Worm (Caenorhabditis elegans) whole organism, L3 larva: ENCODE data around the gene pir-2.

Experiments used
- R02D3.7 ChIP-seq: fragments of 150-350 bp; optimal IDR thresholded peaks from 2 replicates; lab custom pipeline; 2014; ENCODE audit warnings: missing biosample characterization, missing genetic modification characterization
- ama-1 ChIP-seq: fragments of 150-350 bp; optimal IDR thresholded peaks from 2 replicates; lab custom pipeline; 2018
- ceh-82 ChIP-seq: fragments of 150-350 bp; optimal IDR thresholded peaks from 2 replicates; lab custom pipeline; 2014; ENCODE audit warnings: missing biosample characterization, missing genetic modification characterization
- ceh-9 ChIP-seq: sonication (generic microtip); optimal IDR thresholded peaks from 2 replicates; lab custom pipeline; 2018; ENCODE audit warnings: missing biosample characterization, missing genetic modification characterization
- daf-12 ChIP-seq: fragments of 150-350 bp; optimal IDR thresholded peaks from 2 replicates; lab custom pipeline; 2014; ENCODE audit warnings: missing biosample characterization, missing genetic modification reagents, missing genetic modification characterization
- egl-27 ChIP-seq: sonication (generic microtip); optimal IDR thresholded peaks from 4 replicates; lab custom pipeline; 2017; ENCODE audit warnings: missing biosample characterization, missing genetic modification reagents, missing genetic modification characterization
- elt-2 ChIP-seq: sonication (generic microtip); optimal IDR thresholded peaks from 2 replicates; lab custom pipeline; 2016; ENCODE audit warnings: missing genetic modification reagents, mild to moderate bottlenecking, missing genetic modification characterization, missing compliant biosample characterization
- eor-1 ChIP-seq, 2 experiments: fragments of 150-350 bp; optimal IDR thresholded peaks; 2 replicates each; lab custom pipeline; 2014 to 2018; ENCODE audit warnings: missing biosample characterization in 2 of 2, missing genetic modification characterization in 2 of 2
- fkh-10 ChIP-seq: sonication (generic microtip); optimal IDR thresholded peaks from 2 replicates; lab custom pipeline; 2017; ENCODE audit warnings: missing biosample characterization, missing genetic modification reagents, missing genetic modification characterization
- hmg-11 ChIP-seq: sonication (generic microtip); optimal IDR thresholded peaks from 2 replicates; lab custom pipeline; 2016; ENCODE audit warnings: missing genetic modification characterization, missing compliant biosample characterization
- jun-1 ChIP-seq: fragments of 150-350 bp; optimal IDR thresholded peaks from 2 replicates; lab custom pipeline; 2014; ENCODE audit warnings: missing biosample characterization, missing genetic modification reagents, missing genetic modification characterization
- lin-15B ChIP-seq: fragments of 150-350 bp; optimal IDR thresholded peaks from 2 replicates; lab custom pipeline; 2014; ENCODE audit warnings: missing biosample characterization, missing genetic modification characterization
- lin-39 ChIP-seq: fragments of 150-350 bp; optimal IDR thresholded peaks from 2 replicates; lab custom pipeline; 2018; ENCODE audit warnings: missing biosample characterization, missing genetic modification reagents, missing genetic modification characterization
- lsy-12 ChIP-seq: sonication (generic microtip); optimal IDR thresholded peaks from 2 replicates; lab custom pipeline; 2016; ENCODE audit warnings: mild to moderate bottlenecking, missing genetic modification characterization, missing compliant biosample characterization
- mdl-1 ChIP-seq: fragments of 150-350 bp; optimal IDR thresholded peaks from 2 replicates; lab custom pipeline; 2014; ENCODE audit warnings: missing biosample characterization, missing genetic modification characterization
- mml-1 ChIP-seq: fragments of 150-350 bp; sonication (generic microtip); optimal IDR thresholded peaks from 3 replicates; lab custom pipeline; 2014; ENCODE audit warnings: missing biosample characterization, missing genetic modification characterization
- nfya-1 ChIP-seq: sonication (generic microtip); optimal IDR thresholded peaks from 2 replicates; lab custom pipeline; 2017; ENCODE audit warnings: missing genetic modification characterization, mild to moderate bottlenecking, missing compliant biosample characterization, antibody characterized with exemption, moderate library complexity; ENCODE audit not compliant: insufficient read depth
- nhr-11 ChIP-seq: fragments of 150-350 bp; optimal IDR thresholded peaks from 2 replicates; lab custom pipeline; 2014; ENCODE audit warnings: missing biosample characterization, missing genetic modification characterization
- nhr-23 ChIP-seq: fragments of 150-350 bp; optimal IDR thresholded peaks from 2 replicates; lab custom pipeline; 2014; ENCODE audit warnings: missing biosample characterization, missing genetic modification reagents, missing genetic modification characterization
- nhr-237 ChIP-seq: fragments of 150-350 bp; optimal IDR thresholded peaks from 2 replicates; lab custom pipeline; 2014; ENCODE audit warnings: missing biosample characterization, missing genetic modification characterization
- nhr-25 ChIP-seq: sonication (generic microtip); optimal IDR thresholded peaks from 2 replicates; lab custom pipeline; 2017; ENCODE audit warnings: missing biosample characterization, missing genetic modification characterization
- nhr-43 ChIP-seq: sonication (generic microtip); optimal IDR thresholded peaks from 2 replicates; lab custom pipeline; 2016; ENCODE audit warnings: mild to moderate bottlenecking, missing genetic modification characterization, missing compliant biosample characterization; ENCODE audit not compliant: poor library complexity, severe bottlenecking
- nhr-76 ChIP-seq: fragments of 150-350 bp; sonication (generic microtip); optimal IDR thresholded peaks from 5 replicates; lab custom pipeline; 2014; ENCODE audit warnings: missing biosample characterization, missing genetic modification characterization
- pha-4 ChIP-seq: fragments of 150-350 bp; optimal IDR thresholded peaks from 2 replicates; lab custom pipeline; 2014; ENCODE audit warnings: missing biosample characterization, missing genetic modification reagents, missing genetic modification characterization
- pqm-1 ChIP-seq: fragments of 150-350 bp; optimal IDR thresholded peaks from 2 replicates; lab custom pipeline; 2017; ENCODE audit warnings: missing biosample characterization, missing genetic modification characterization, inconsistent platforms
- snpc-4 ChIP-seq: fragments of 150-350 bp; optimal IDR thresholded peaks from 2 replicates; lab custom pipeline; 2014; ENCODE audit warnings: missing biosample characterization, missing genetic modification characterization
- tbx-2 ChIP-seq: sonication (generic microtip); optimal IDR thresholded peaks from 2 replicates; lab custom pipeline; 2016; ENCODE audit warnings: mild to moderate bottlenecking, missing genetic modification characterization, missing compliant biosample characterization
- unc-62 ChIP-seq: fragments of 150-350 bp; sonication (generic microtip); optimal IDR thresholded peaks from 4 replicates; lab custom pipeline; 2014; ENCODE audit warnings: missing biosample characterization, missing genetic modification reagents, missing genetic modification characterization
- zag-1 ChIP-seq: fragments of 150-350 bp; optimal IDR thresholded peaks from 2 replicates; lab custom pipeline; 2014; ENCODE audit warnings: missing biosample characterization, missing genetic modification characterization
- ztf-11 ChIP-seq: fragments of 150-350 bp; optimal IDR thresholded peaks from 2 replicates; lab custom pipeline; 2014; ENCODE audit warnings: missing biosample characterization, missing genetic modification characterization

The pir-2 gene

ce11 chrIII:9465865-9466264, 22.4 kb upstream of the pir-2 start, which contains the start of gene B0464.6:
Gene B0464.6, minus strand, starts transcription at chrIII:9465965.
- TF ChIP-seq mdl-1 (tag; lab: Kevin White, UChicago), result no peak
- TF ChIP-seq jun-1 (tag; lab: Kevin White, UChicago), result no peak
- no peak for TF ChIP-seq unc-62
- TF ChIP-seq hmg-11 (tag; lab: Kevin White, UChicago), result no peak
- no peak for TF ChIP-seq nhr-43 (tag; lab: Kevin White, UChicago)
- TF ChIP-seq zag-1, result no peak
- TF ChIP-seq mml-1 (tag; lab: Kevin White, UChicago), result no peak
- no peak for TF ChIP-seq eor-1 (tag; optimal IDR thresholded peaks at IDR 0.05; lab: Kevin White, UChicago)
- TF ChIP-seq snpc-4, result no peak
- TF ChIP-seq daf-12 (tag; lab: Kevin White, UChicago), result no peak
- TF ChIP-seq nhr-76 (tag; lab: Kevin White, UChicago), result no peak
- TF ChIP-seq lsy-12 (tag; lab: Kevin White, UChicago), result no peak
- TF ChIP-seq lin-39, result no peak
- TF ChIP-seq fkh-10 (GFP tag; lab: Kevin White, UChicago), result no peak
- no peak for TF ChIP-seq nhr-11 (tag; lab: Kevin White, UChicago)
- no peak for TF ChIP-seq pha-4 (tag; lab: Kevin White, UChicago)
- no peak for TF ChIP-seq ceh-82 (tag; lab: Kevin White, UChicago)
- TF ChIP-seq egl-27 (tag; lab: Kevin White, UChicago), result no peak
- no peak for TF ChIP-seq ceh-9 (tag; lab: Kevin White, UChicago)
- TF ChIP-seq nhr-237 (tag; lab: Kevin White, UChicago), result no peak
- TF ChIP-seq, all 47 proteins: peak for 0

- TF ChIP-seq lsy-12 (tag; lab: Kevin White, UChicago) (peak; percentile 21), tbx-2 (no peak), mdl-1 (tag; lab: Kevin White, UChicago) (no peak), pha-4 (tag; lab: Kevin White, UChicago) (peak; percentile 64), lin-15B (peak; percentile 79), elt-2 (peak; percentile 10), hmg-11 (tag; lab: Kevin White, UChicago) (peak; percentile 8), ztf-11 (no peak), nhr-43 (tag; lab: Kevin White, UChicago) (peak; percentile 77), pqm-1 (peak; percentile 42), lin-39 (no peak), nfya-1 (tag; lab: Kevin White, UChicago) (peak; percentile 35), nhr-23 (tag; lab: Kevin White, UChicago) (peak; percentile 66)
Observed at ce11 chrIII:9465424-9465823, 22.0 kb upstream of the pir-2 start, which contains the start of gene B0464.9. Gene B0464.9, plus strand, starts transcription at chrIII:9465767.

- TF ChIP-seq nhr-23 (tag; lab: Kevin White, UChicago) (peak; percentile 17), nhr-11 (tag; lab: Kevin White, UChicago) (no peak)
- TF ChIP-seq, all 47 proteins: peak for 1
Observed at ce11 chrIII:9462785-9463467, 19.5 kb upstream of the pir-2 start.

ce11 chrIII:9461894-9462784, 18.7 kb upstream of the pir-2 start:
- TF ChIP-seq R02D3.7 (peak; percentile 14), tbx-2 (no peak)

- TF ChIP-seq snpc-4, result peak; percentile 21
- peak; percentile 48 for TF ChIP-seq nhr-23 (tag; lab: Kevin White, UChicago)
- TF ChIP-seq nfya-1 (tag; lab: Kevin White, UChicago), result peak; percentile 34
- peak; percentile 36 for TF ChIP-seq unc-62
- peak; percentile 15 for TF ChIP-seq nhr-25 (tag; lab: Kevin White, UChicago)
- TF ChIP-seq R02D3.7, result no peak
- TF ChIP-seq lin-15B, result peak; percentile 10
- TF ChIP-seq nhr-237 (tag; lab: Kevin White, UChicago), result no peak
- peak; percentile 57 for TF ChIP-seq ama-1 (lab: Kevin White, UChicago)
Observed at ce11 chrIII:9457192-9458103, 14.0 kb upstream of the pir-2 start.
